Worm (Caenorhabditis elegans): Measurements from ENCODE around the gene F08D12.4.

DNA sequence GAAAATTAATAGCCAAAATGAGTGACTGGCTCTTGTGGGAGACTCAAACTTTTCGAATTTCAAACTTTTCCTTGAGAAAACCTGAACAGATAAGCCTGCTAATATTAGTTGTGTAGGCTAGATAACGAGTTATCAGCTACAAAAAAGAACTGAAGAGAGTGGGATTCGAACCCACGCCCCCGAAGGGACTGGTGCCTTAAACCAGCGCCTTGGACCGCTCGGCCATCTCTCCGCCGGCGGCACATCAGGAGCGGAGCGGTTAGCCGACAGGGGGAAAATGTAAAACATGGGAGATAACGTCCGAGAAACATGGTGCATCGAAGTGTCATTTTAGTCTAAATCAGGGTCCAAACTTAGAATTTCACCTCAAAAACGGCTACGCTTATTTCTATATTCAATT lies 42.3 kb upstream of the F08D12.4 start:
- no peak for TF ChIP-seq ama-1 (optimal IDR thresholded peaks at IDR 0.05)
- TF ChIP-seq hmg-4 (GFP tag; optimal IDR thresholded peaks at IDR 0.05): no peak
- no peak for TF ChIP-seq tra-4 (tag; optimal IDR thresholded peaks at IDR 0.05)
- no peak for TF ChIP-seq B0310.2 (tag; optimal IDR thresholded peaks at IDR 0.05)
- no peak for TF ChIP-seq ceh-36 (tag; optimal IDR thresholded peaks at IDR 0.05)
- no peak for TF ChIP-seq hmbx-1 (tag; optimal IDR thresholded peaks at IDR 0.05)
- no peak for TF ChIP-seq flt-1 (GFP tag; IDR thresholded peaks at IDR 0.05)
- TF ChIP-seq aly-1 (tag; optimal IDR thresholded peaks at IDR 0.05): no peak
- TF ChIP-seq F13C5.2 (tag; optimal IDR thresholded peaks at IDR 0.05): no peak

Data from whole organism, early embryonic.